Worm (Caenorhabditis elegans): ENCODE measurements around the gene clec-260.

clec-260 gene

ce11 chrV:20021347-20021746 lies 35.2 kb upstream of the clec-260 start:
- TF ChIP-seq somi-1 (GFP tag; optimal IDR thresholded peaks at IDR 0.05) (no peak), nfya-2 (GFP tag; IDR thresholded peaks at IDR 0.05) (no peak), ceh-100 (GFP tag; IDR thresholded peaks at IDR 0.05) (no peak), egl-44 (GFP tag; IDR thresholded peaks at IDR 0.05) (no peak), Y95B8A.8 (GFP tag; IDR thresholded peaks at IDR 0.05) (no peak), hmg-1.2 (GFP tag; IDR thresholded peaks at IDR 0.05) (no peak), lir-1 (GFP tag; conservative IDR thresholded peaks at IDR 0.05) (no peak), T26A5.8 (tag; optimal IDR thresholded peaks at IDR 0.05) (no peak), ZK185.1 (tag; optimal IDR thresholded peaks at IDR 0.05; ENCODE audit: poor library complexity, severe bottlenecking) (no peak), hmg-20 (GFP tag; IDR thresholded peaks at IDR 0.05) (no peak), zim-3 (tag; optimal IDR thresholded peaks at IDR 0.05) (no peak), tbx-9 (tag; optimal IDR thresholded peaks at IDR 0.05; ENCODE audit: borderline replicate concordance) (no peak), nhr-179 (tag; optimal IDR thresholded peaks at IDR 0.05) (no peak), ztf-3 (GFP tag; optimal IDR thresholded peaks at IDR 0.05) (no peak), nhr-90 (tag; optimal IDR thresholded peaks at IDR 0.05) (no peak), B0035.1 (tag; optimal IDR thresholded peaks at IDR 0.05) (no peak), snpc-1.1 (tag; optimal IDR thresholded peaks at IDR 0.05; ENCODE audit: insufficient read depth) (no peak), tbp1 (GFP tag; optimal IDR thresholded peaks at IDR 0.05) (no peak), mcd-1 (GFP tag; IDR thresholded peaks at IDR 0.05) (no peak), Y53G8AR.9 (GFP tag; conservative IDR thresholded peaks at IDR 0.05) (no peak)

ce11 chrV:20011654-20012053 lies 25.5 kb upstream of the clec-260 start, which contains the start of gene Y60A3A.21:
Gene Y60A3A.21 (plus strand): TSS chrV:20011954.
- TF ChIP-seq F39B2.1 (GFP tag; IDR thresholded peaks at IDR 0.05), result no peak
- TF ChIP-seq Y67H2A.10 (GFP tag; conservative IDR thresholded peaks at IDR 0.05), result no peak

- TF ChIP-seq xnd-1 (tag; optimal IDR thresholded peaks at IDR 0.05) (no peak), nhr-80 (tag; optimal IDR thresholded peaks at IDR 0.05) (peak; percentile 61), snpc-3.4 (tag; optimal IDR thresholded peaks at IDR 0.05) (no peak), somi-1 (GFP tag; optimal IDR thresholded peaks at IDR 0.05) (peak; percentile 12)
Observed at ce11 chrV:20011199-20011598, 25.1 kb upstream of the clec-260 start.

ce11 chrV:20007470-20007869 lies 21.4 kb upstream of the clec-260 start, which contains the start of gene Y60A3A.23:
Gene Y60A3A.23 (plus strand): TSS chrV:20007770.
- TF ChIP-seq nhr-90 (tag; optimal IDR thresholded peaks at IDR 0.05), result no peak
- no peak for TF ChIP-seq lin-35 (GFP tag; optimal IDR thresholded peaks at IDR 0.05)
- TF ChIP-seq ztf-28 (GFP tag; IDR thresholded peaks at IDR 0.05), result no peak
- TF ChIP-seq madf-8 (GFP tag; conservative IDR thresholded peaks at IDR 0.05), result no peak
- no peak for TF ChIP-seq nfya-1 (tag; optimal IDR thresholded peaks at IDR 0.05; ENCODE audit: borderline replicate concordance, insufficient read depth)
- TF ChIP-seq D2030.7 (GFP tag; IDR thresholded peaks at IDR 0.05), result no peak
- TF ChIP-seq repo-1 (tag; optimal IDR thresholded peaks at IDR 0.05), result no peak
- TF ChIP-seq unc-130 (GFP tag; optimal IDR thresholded peaks at IDR 0.05), result no peak
- TF ChIP-seq snpc-1.1 (tag; optimal IDR thresholded peaks at IDR 0.05; ENCODE audit: insufficient read depth), result no peak
- no peak for TF ChIP-seq gei-17 (GFP tag; optimal IDR thresholded peaks at IDR 0.05)
- no peak for TF ChIP-seq ceh-58 (GFP tag; IDR thresholded peaks at IDR 0.05)
- TF ChIP-seq egrh-3 (GFP tag; IDR thresholded peaks at IDR 0.05), result no peak
- no peak for TF ChIP-seq B0035.1 (tag; optimal IDR thresholded peaks at IDR 0.05)
- no peak for TF ChIP-seq lin-54 (GFP tag; optimal IDR thresholded peaks at IDR 0.05)
- no peak for TF ChIP-seq akir-1 (GFP tag; optimal IDR thresholded peaks at IDR 0.05)
